Worm (Caenorhabditis elegans) whole organism, dauer: ENCODE data around the gene W07B8.4.

ENCODE experiments used
- unc-62 ChIP-seq: sonication (generic microtip); optimal IDR thresholded peaks from 2 replicates; lab custom pipeline; 2017; ENCODE audit warnings: missing biosample characterization, missing genetic modification reagents, missing genetic modification characterization

Gene W07B8.4

DNA sequence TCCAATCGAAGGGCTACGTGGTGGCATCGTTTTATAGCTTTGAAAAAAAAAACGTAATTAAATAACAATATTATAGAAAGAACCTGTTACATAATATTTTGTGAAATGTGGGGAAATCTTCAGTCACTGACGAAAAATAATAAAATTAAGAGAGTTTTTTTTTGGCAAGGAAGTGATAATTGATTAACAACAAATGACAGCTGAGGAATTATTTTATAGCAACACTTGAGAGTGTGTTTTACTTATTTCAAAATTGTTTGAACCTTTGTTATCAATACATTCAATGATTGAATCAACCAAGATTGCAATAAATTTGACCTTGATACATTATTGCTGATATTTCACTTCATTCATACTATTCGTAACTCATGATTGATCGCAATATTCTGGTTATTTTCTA, 47.7 kb downstream of the W07B8.4 start, which contains the start of gene Y50D4B.6:
Gene Y50D4B.6, plus strand, starts transcription at position 301 of the 400 bp plus-strand sequence.
- no peak for TF ChIP-seq unc-62 (GFP tag; lab: Kevin White, UChicago)
